Worm (Caenorhabditis elegans): Measurements from ENCODE around the gene ncs-4.
A peak's percentile ranks its signal among the peaks of the same experiment; 100 is the strongest.

ncs-4 gene

ce11 chrX:10145011-10145410, 31.3 kb upstream of the ncs-4 start:
- TF ChIP-seq elt-2 (tag; optimal IDR thresholded peaks at IDR 0.05): peak; percentile 36
- TF ChIP-seq rnt-1 (tag; optimal IDR thresholded peaks at IDR 0.05): no peak
- TF ChIP-seq ceh-31 (tag; optimal IDR thresholded peaks at IDR 0.05): no peak
- peak; percentile 28 for TF ChIP-seq ttx-3 (tag; optimal IDR thresholded peaks at IDR 0.05)
- peak; percentile 14 for TF ChIP-seq Y22D7AL.16 (tag; optimal IDR thresholded peaks at IDR 0.05)
- peak; percentile 54 for TF ChIP-seq che-1 (tag; optimal IDR thresholded peaks at IDR 0.05)
- TF ChIP-seq gmeb-2 (tag; optimal IDR thresholded peaks at IDR 0.05): peak; percentile 47
- TF ChIP-seq tbx-7 (tag; optimal IDR thresholded peaks at IDR 0.05): no peak
- no peak for TF ChIP-seq sox-2 (GFP tag; IDR thresholded peaks at IDR 0.05)
- TF ChIP-seq sox-4 (tag; optimal IDR thresholded peaks at IDR 0.05): peak; percentile 53
- TF ChIP-seq K02D7.2 (tag; optimal IDR thresholded peaks at IDR 0.05): no peak
- peak; percentile 49 for TF ChIP-seq ceh-18 (tag; optimal IDR thresholded peaks at IDR 0.05)
- peak; percentile 41 for TF ChIP-seq syd-9 (tag; optimal IDR thresholded peaks at IDR 0.05)
- no peak for TF ChIP-seq ets-4 (tag; optimal IDR thresholded peaks at IDR 0.05)
- peak; percentile 53 for TF ChIP-seq pat-9 (tag; optimal IDR thresholded peaks at IDR 0.05)
- TF ChIP-seq nfya-1 (tag; optimal IDR thresholded peaks at IDR 0.05): no peak
- peak; percentile 15 for TF ChIP-seq C38D4.7 (GFP tag; optimal IDR thresholded peaks at IDR 0.05)
- peak; percentile 8 for TF ChIP-seq fax-1 (tag; optimal IDR thresholded peaks at IDR 0.05)
- TF ChIP-seq ama-1 (optimal IDR thresholded peaks at IDR 0.05): no peak
- peak; percentile 8 for TF ChIP-seq ceh-19 (GFP tag; optimal IDR thresholded peaks at IDR 0.05)
- no peak for TF ChIP-seq zip-5 (tag; optimal IDR thresholded peaks at IDR 0.05)
- TF ChIP-seq nhr-232 (tag; optimal IDR thresholded peaks at IDR 0.05): no peak
- TF ChIP-seq hlh-13 (GFP tag; optimal IDR thresholded peaks at IDR 0.05): peak; percentile 1
- TF ChIP-seq unc-3 (GFP tag; conservative IDR thresholded peaks at IDR 0.05): 0 out of 2 replicates have a peak, but pooled peaks have one; percentile 25
- TF ChIP-seq unc-3 (tag; optimal IDR thresholded peaks at IDR 0.05): no peak
- no peak for TF ChIP-seq ceh-2 (tag; optimal IDR thresholded peaks at IDR 0.05)
- TF ChIP-seq ceh-6 (GFP tag; optimal IDR thresholded peaks at IDR 0.05): no peak
- no peak for TF ChIP-seq unc-55 (GFP tag; optimal IDR thresholded peaks at IDR 0.05)
- peak; percentile 46 for TF ChIP-seq pqm-1 (tag; optimal IDR thresholded peaks at IDR 0.05)
- no peak for TF ChIP-seq lim-6 (tag; optimal IDR thresholded peaks at IDR 0.05)
- peak; percentile 17 for TF ChIP-seq sdc-2 (tag; optimal IDR thresholded peaks at IDR 0.05)
- peak; percentile 22 for TF ChIP-seq F13H6.1 (tag; optimal IDR thresholded peaks at IDR 0.05)
- TF ChIP-seq hlh-15 (tag; optimal IDR thresholded peaks at IDR 0.05): no peak
- TF ChIP-seq ceh-45 (GFP tag; IDR thresholded peaks at IDR 0.05): 0 out of 2 replicates have a peak, but pooled peaks have one; percentile 49
- TF ChIP-seq pag-3 (tag; optimal IDR thresholded peaks at IDR 0.05; ENCODE audit: borderline replicate concordance): no peak
- peak; percentile 38 for TF ChIP-seq dve-1 (tag; optimal IDR thresholded peaks at IDR 0.05)

- TF ChIP-seq ceh-19 (GFP tag; optimal IDR thresholded peaks at IDR 0.05): peak; percentile 24
- peak; percentile 93 for TF ChIP-seq ref-2 (tag; optimal IDR thresholded peaks at IDR 0.05)
- no peak; the same call in 1 of the 2 replicates for TF ChIP-seq sox-2 (GFP tag; IDR thresholded peaks at IDR 0.05)
- peak; percentile 50 for TF ChIP-seq nhr-232 (tag; optimal IDR thresholded peaks at IDR 0.05)
- no peak for TF ChIP-seq sox-4 (tag; optimal IDR thresholded peaks at IDR 0.05)
- no peak for TF ChIP-seq fkh-10 (GFP tag; optimal IDR thresholded peaks at IDR 0.05)
- TF ChIP-seq ceh-30 (tag; optimal IDR thresholded peaks at IDR 0.05): no peak
- TF ChIP-seq ceh-9 (tag; optimal IDR thresholded peaks at IDR 0.05): no peak
- peak; percentile 91 for TF ChIP-seq ceh-18 (tag; optimal IDR thresholded peaks at IDR 0.05)
- peak; percentile 39 for TF ChIP-seq pag-3 (tag; optimal IDR thresholded peaks at IDR 0.05; ENCODE audit: borderline replicate concordance)
- TF ChIP-seq ceh-24 (tag; optimal IDR thresholded peaks at IDR 0.05): no peak
- no peak for TF ChIP-seq ceh-22 (tag; optimal IDR thresholded peaks at IDR 0.05)
- TF ChIP-seq K02D7.2 (tag; optimal IDR thresholded peaks at IDR 0.05): no peak
- TF ChIP-seq lim-6 (tag; optimal IDR thresholded peaks at IDR 0.05): peak; percentile 18
- peak; percentile 12 for TF ChIP-seq dmd-4 (tag; optimal IDR thresholded peaks at IDR 0.05; ENCODE audit: borderline replicate concordance)
- peak; percentile 29 for TF ChIP-seq hlh-6 (tag; optimal IDR thresholded peaks at IDR 0.05)
- no peak for TF ChIP-seq ttx-3 (tag; optimal IDR thresholded peaks at IDR 0.05)
- no peak for TF ChIP-seq Y22D7AL.16 (tag; optimal IDR thresholded peaks at IDR 0.05)
- TF ChIP-seq eyg-1 (tag; optimal IDR thresholded peaks at IDR 0.05): peak; percentile 61
- no peak for TF ChIP-seq pha-4 (tag; optimal IDR thresholded peaks at IDR 0.05)
- peak; percentile 86 for TF ChIP-seq ceh-14 (tag; optimal IDR thresholded peaks at IDR 0.05)
- TF ChIP-seq ets-4 (tag; optimal IDR thresholded peaks at IDR 0.05): peak; percentile 57
- TF ChIP-seq T23F11.4 (GFP tag; optimal IDR thresholded peaks at IDR 0.05): peak; percentile 74
- no peak for TF ChIP-seq gmeb-2 (tag; optimal IDR thresholded peaks at IDR 0.05)
- TF ChIP-seq unc-55 (GFP tag; optimal IDR thresholded peaks at IDR 0.05): peak; percentile 96
- no peak for TF ChIP-seq lin-11 (tag; optimal IDR thresholded peaks at IDR 0.05)
- TF ChIP-seq odd-2 (tag; optimal IDR thresholded peaks at IDR 0.05): no peak
- no peak for TF ChIP-seq zip-5 (tag; optimal IDR thresholded peaks at IDR 0.05)
- TF ChIP-seq ama-1 (optimal IDR thresholded peaks at IDR 0.05): no peak
- no peak for TF ChIP-seq pqm-1 (tag; optimal IDR thresholded peaks at IDR 0.05)
- no peak for TF ChIP-seq mec-3 (tag; optimal IDR thresholded peaks at IDR 0.05; ENCODE audit: borderline replicate concordance)
These were observed 29.7 kb upstream of the ncs-4 start, which contains the start of gene unc-115 for ce11 chrX:10146592-10146991. TSS of gene unc-115 (plus strand) at chrX:10146892.

All from whole organism, late embryonic.